Fruit fly (Drosophila melanogaster) whole organism, embryonic: ENCODE results near the gene sick.

Source experiments
- Bgb ChIP-seq: fragments of 200-800 bp; sonication (Bioruptor generic); IDR thresholded peaks from 2 replicates; pipeline ENCODE4 v1.3.6; 2022; ENCODE audit warnings: missing biosample characterization, missing genetic modification characterization; ENCODE audit not compliant: partially characterized antibody
- CG10366 ChIP-seq: fragments of 200-800 bp; sonication (Bioruptor generic); IDR thresholded peaks from 2 replicates; pipeline ENCODE4 v1.3.6; 2022; ENCODE audit warnings: missing biosample characterization, missing genetic modification characterization
- CG11085 ChIP-seq: fragments of 200-800 bp; sonication (Bioruptor generic); IDR thresholded peaks from 2 replicates; pipeline ENCODE4 v1.3.6; 2022; ENCODE audit warnings: missing biosample characterization, missing genetic modification characterization
- CG11247 ChIP-seq: fragments of 200-800 bp; sonication (Bioruptor generic); IDR thresholded peaks from 2 replicates; pipeline ENCODE4 v1.3.6; 2022; ENCODE audit warnings: missing biosample characterization, missing genetic modification characterization
- CG12155 ChIP-seq: fragments of 200-800 bp; sonication (Bioruptor generic); optimal IDR thresholded peaks from 3 replicates; lab custom pipeline; 2016; ENCODE audit warnings: missing biosample characterization, missing genetic modification characterization
- CG12236 ChIP-seq: fragments of 200-800 bp; sonication (Bioruptor generic); optimal IDR thresholded peaks from 2 replicates; lab custom pipeline; 2016; ENCODE audit warnings: missing biosample characterization, missing genetic modification characterization
- CG17186 ChIP-seq: fragments of 200-800 bp; sonication (Bioruptor generic); optimal IDR thresholded peaks from 3 replicates; lab custom pipeline; 2017; ENCODE audit warnings: missing biosample characterization, missing genetic modification reagents, missing genetic modification characterization
- CG17328 ChIP-seq: fragments of 200-800 bp; sonication (Bioruptor generic); IDR thresholded peaks from 2 replicates; pipeline ENCODE4 v1.3.6; 2022; ENCODE audit warnings: missing biosample characterization, missing genetic modification characterization
- CG17829 ChIP-seq: fragments of 200-800 bp; optimal IDR thresholded peaks from 2 replicates; lab custom pipeline; 2019; ENCODE audit warnings: missing biosample characterization, mild to moderate bottlenecking, missing genetic modification characterization, moderate library complexity
- CG18011 ChIP-seq: fragments of 200-800 bp; sonication (Bioruptor generic); optimal IDR thresholded peaks from 2 replicates; lab custom pipeline; 2017; ENCODE audit warnings: missing biosample characterization, missing genetic modification characterization, mild to moderate bottlenecking, moderate library complexity, missing genotype
- CG18619 ChIP-seq: fragments of 200-800 bp; sonication (Bioruptor generic); optimal IDR thresholded peaks from 3 replicates; lab custom pipeline; 2017; ENCODE audit warnings: missing biosample characterization, mild to moderate bottlenecking, missing genetic modification characterization
- CG4282 ChIP-seq: fragments of 200-800 bp; sonication (Bioruptor generic); optimal IDR thresholded peaks from 2 replicates; lab custom pipeline; 2016; ENCODE audit warnings: missing biosample characterization, missing genetic modification characterization
- CG7928 ChIP-seq: fragments of 200-800 bp; sonication (Bioruptor generic); optimal IDR thresholded peaks from 2 replicates; lab custom pipeline; 2017; ENCODE audit warnings: missing biosample characterization, mild to moderate bottlenecking, missing genetic modification characterization
- CG7963 ChIP-seq: fragments of 200-800 bp; sonication (Bioruptor generic); IDR thresholded peaks from 3 replicates; pipeline ENCODE4 v1.3.6; 2022; ENCODE audit warnings: missing biosample characterization, missing genetic modification characterization; ENCODE audit not compliant: partially characterized antibody
- CG7987 ChIP-seq: fragments of 200-800 bp; sonication (Bioruptor generic); optimal IDR thresholded peaks from 2 replicates; lab custom pipeline; 2018; ENCODE audit warnings: missing biosample characterization, mild to moderate bottlenecking, missing genetic modification characterization, moderate library complexity
- CG8281 ChIP-seq: fragments of 200-800 bp; sonication (Bioruptor generic); optimal IDR thresholded peaks from 2 replicates; lab custom pipeline; 2018; ENCODE audit warnings: missing biosample characterization, mild to moderate bottlenecking, missing genetic modification characterization, moderate library complexity
- CG9876 ChIP-seq: fragments of 200-800 bp; sonication (Bioruptor generic); optimal IDR thresholded peaks from 2 replicates; lab custom pipeline; 2016; ENCODE audit warnings: missing biosample characterization, missing genetic modification characterization
- Dp ChIP-seq: fragments of 200-800 bp; sonication (Bioruptor generic); optimal IDR thresholded peaks from 2 replicates; lab custom pipeline; 2018; ENCODE audit warnings: missing biosample characterization, mild to moderate bottlenecking, missing genetic modification characterization, moderate library complexity
- E2f1 ChIP-seq: fragments of 200-800 bp; sonication (Bioruptor generic); IDR thresholded peaks from 2 replicates; pipeline ENCODE4 v1.3.6; 2022; ENCODE audit warnings: missing biosample characterization, missing genetic modification characterization
- GATAe ChIP-seq: fragments of 200-800 bp; sonication (Bioruptor generic); conservative IDR thresholded peaks from 2 replicates; pipeline ENCODE4 v1.3.6; 2022; ENCODE audit warnings: missing biosample characterization, missing genetic modification characterization
- Hr78 ChIP-seq, 2 experiments: fragments of 200-800 bp in 1 of 2; fragments of >200 bp in 1 of 2; sonication (Bioruptor generic) in 1 of 2; optimal IDR thresholded peaks; 2 replicates each; lab custom pipeline; 2017 to 2019; ENCODE audit warnings: missing biosample characterization in 2 of 2, missing genetic modification characterization in 2 of 2, mild to moderate bottlenecking in 1 of 2, moderate library complexity in 1 of 2
- MBD-R2 ChIP-seq: fragments of 200-800 bp; sonication (Bioruptor generic); IDR thresholded peaks from 2 replicates; pipeline ENCODE4 v1.3.6; 2022; ENCODE audit warnings: missing biosample characterization, missing genetic modification characterization
- NC2β ChIP-seq: fragments of 200-800 bp; sonication (Bioruptor generic); optimal IDR thresholded peaks from 2 replicates; lab custom pipeline; 2016; ENCODE audit warnings: missing biosample characterization, missing genetic modification characterization
- NFAT ChIP-seq: fragments of 200-800 bp; sonication (Bioruptor generic); IDR thresholded peaks from 2 replicates; pipeline ENCODE4 v1.3.6; 2022; ENCODE audit warnings: missing biosample characterization, missing genetic modification characterization
- Neu2 ChIP-seq: fragments of 200-800 bp; sonication (Bioruptor generic); optimal IDR thresholded peaks from 3 replicates; lab custom pipeline; 2016; ENCODE audit warnings: missing biosample characterization, missing genetic modification characterization, borderline replicate concordance
- Rx ChIP-seq: fragments of 200-800 bp; sonication (Bioruptor generic); IDR thresholded peaks from 2 replicates; pipeline ENCODE4 v1.3.6; 2022; ENCODE audit warnings: missing biosample characterization, missing genetic modification characterization
- Ssrp ChIP-seq: fragments of 200-800 bp; sonication (Bioruptor generic); optimal IDR thresholded peaks from 2 replicates; lab custom pipeline; 2018; ENCODE audit warnings: missing biosample characterization, mild to moderate bottlenecking, missing genetic modification characterization, moderate library complexity
- Taf1 ChIP-seq: fragments of 200-800 bp; sonication (Bioruptor generic); IDR thresholded peaks from 2 replicates; pipeline ENCODE4 v1.3.6; 2022; ENCODE audit warnings: missing biosample characterization, missing genetic modification characterization
- chn ChIP-seq: fragments of 200-800 bp; sonication (Bioruptor generic); optimal IDR thresholded peaks from 2 replicates; lab custom pipeline; 2016; ENCODE audit warnings: missing biosample characterization, missing genetic modification characterization
- ci ChIP-seq: fragments of 200-800 bp; sonication (Bioruptor generic); IDR thresholded peaks from 3 replicates; pipeline ENCODE4 v1.3.6; 2022; ENCODE audit warnings: missing biosample characterization, missing genetic modification characterization
- crc ChIP-seq: fragments of 200-800 bp; sonication (Bioruptor generic); optimal IDR thresholded peaks from 2 replicates; lab custom pipeline; 2016; ENCODE audit warnings: missing biosample characterization, missing genetic modification characterization
- emc ChIP-seq: fragments of 200-800 bp; sonication (Bioruptor generic); optimal IDR thresholded peaks from 2 replicates; lab custom pipeline; 2016; ENCODE audit warnings: missing biosample characterization, missing genetic modification characterization
- eve ChIP-seq, 2 experiments: fragments of >200 bp; optimal IDR thresholded peaks; 2 replicates each; lab custom pipeline; 2017; ENCODE audit warnings: missing biosample characterization in 2 of 2, missing genetic modification characterization in 2 of 2
- fd64A ChIP-seq: fragments of 200-800 bp; sonication (Bioruptor generic); optimal IDR thresholded peaks from 3 replicates; lab custom pipeline; 2018; ENCODE audit warnings: missing biosample characterization, mild to moderate bottlenecking, missing genetic modification characterization
- fd96Cb ChIP-seq: fragments of 200-800 bp; sonication (Bioruptor generic); optimal IDR thresholded peaks from 2 replicates; lab custom pipeline; 2018; ENCODE audit warnings: missing biosample characterization, mild to moderate bottlenecking, missing genetic modification characterization, moderate library complexity
- gcm2 ChIP-seq: fragments of 200-800 bp; sonication (Bioruptor generic); optimal IDR thresholded peaks from 2 replicates; lab custom pipeline; 2016; ENCODE audit warnings: missing biosample characterization, missing genetic modification characterization
- maf-S ChIP-seq: fragments of 200-800 bp; sonication (Bioruptor generic); optimal IDR thresholded peaks from 2 replicates; lab custom pipeline; 2016; ENCODE audit warnings: missing biosample characterization, missing genetic modification characterization
- nerfin-2 ChIP-seq: fragments of 200-800 bp; sonication (Bioruptor generic); IDR thresholded peaks from 2 replicates; pipeline ENCODE4 v1.3.6; 2022; ENCODE audit warnings: missing biosample characterization, missing genetic modification characterization; ENCODE audit not compliant: partially characterized antibody
- onecut ChIP-seq: fragments of 200-800 bp; sonication (Bioruptor generic); IDR thresholded peaks from 2 replicates; pipeline ENCODE4 v1.3.6; 2022; ENCODE audit warnings: missing biosample characterization, missing genetic modification characterization
- pfk ChIP-seq: fragments of 200-800 bp; sonication (Bioruptor generic); optimal IDR thresholded peaks from 2 replicates; lab custom pipeline; 2018; ENCODE audit warnings: missing biosample characterization, mild to moderate bottlenecking, missing genetic modification characterization, moderate library complexity
- pzg ChIP-seq: fragments of 200-800 bp; sonication (Bioruptor generic); optimal IDR thresholded peaks from 3 replicates; lab custom pipeline; 2018; ENCODE audit warnings: missing biosample characterization, mild to moderate bottlenecking, missing genetic modification characterization, moderate library complexity
- repo ChIP-seq: fragments of 200-800 bp; sonication (Bioruptor generic); optimal IDR thresholded peaks from 2 replicates; lab custom pipeline; 2016; ENCODE audit warnings: missing biosample characterization, missing genetic modification characterization
- slp2 ChIP-seq: fragments of 200-800 bp; sonication (Bioruptor generic); optimal IDR thresholded peaks from 2 replicates; lab custom pipeline; 2016; ENCODE audit warnings: missing biosample characterization, missing genetic modification characterization
- stwl ChIP-seq: fragments of 200-800 bp; sonication (Bioruptor generic); optimal IDR thresholded peaks from 3 replicates; lab custom pipeline; 2018; ENCODE audit warnings: missing biosample characterization, mild to moderate bottlenecking, missing genetic modification characterization, moderate library complexity
- tll ChIP-seq, 2 experiments: fragments of 200-800 bp in 1 of 2; fragments of >200 bp in 1 of 2; sonication (Bioruptor generic) in 1 of 2; optimal IDR thresholded peaks; 2 replicates each; lab custom pipeline; 2017 to 2019; ENCODE audit warnings: missing biosample characterization in 2 of 2, missing genetic modification characterization in 2 of 2, mild to moderate bottlenecking in 1 of 2, moderate library complexity in 1 of 2
- usp ChIP-seq: fragments of >200 bp; optimal IDR thresholded peaks from 2 replicates; lab custom pipeline; 2017; ENCODE audit warnings: missing biosample characterization, missing genetic modification characterization
- wor ChIP-seq: fragments of 200-800 bp; sonication (Bioruptor generic); IDR thresholded peaks from 2 replicates; pipeline ENCODE4 v1.3.6; 2022; ENCODE audit warnings: missing biosample characterization, missing genetic modification characterization

Gene sick

DNA sequence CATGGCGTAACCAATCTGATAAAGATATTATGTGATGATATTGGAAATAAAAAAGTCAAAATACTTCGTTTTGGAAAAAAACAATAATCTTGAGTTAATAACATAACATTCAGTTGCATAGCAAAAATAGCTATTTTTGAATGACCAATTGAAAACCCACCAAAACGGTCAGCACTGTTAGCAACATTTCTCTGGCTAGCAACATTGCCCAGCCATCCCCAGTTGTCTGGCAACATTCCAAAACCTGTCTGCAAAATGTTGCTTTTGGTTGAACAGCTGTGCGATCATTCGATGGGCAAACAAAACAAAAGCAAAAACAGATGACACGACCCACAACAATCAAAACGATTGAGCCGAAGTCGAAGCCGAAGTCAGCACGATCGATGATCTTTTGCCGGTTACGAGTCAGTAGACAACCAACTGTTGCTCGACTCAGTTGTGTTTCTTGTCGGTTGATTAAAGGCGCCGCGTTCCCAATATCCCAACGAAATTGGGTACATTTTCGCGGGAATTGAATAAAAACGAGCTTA lies 69.4 kb downstream of the sick start (continued):
- peak; percentile 83 for TF ChIP-seq onecut (GFP tag; lab: Robert Waterston, UW)
- no peak for TF ChIP-seq usp (GFP tag; lab: Kevin White, UChicago)
- peak; percentile 60 for TF ChIP-seq GATAe (GFP tag; lab: Robert Waterston, UW)
- TF ChIP-seq pzg (GFP tag; lab: Kevin White, UChicago): peak; percentile 10
- TF ChIP-seq wor (GFP tag; lab: Robert Waterston, UW): peak; percentile 95
- TF ChIP-seq Bgb: no peak
- TF ChIP-seq NC2β (GFP tag; lab: Kevin White, UChicago): peak; percentile 97
- TF ChIP-seq Dp (GFP tag; lab: Kevin White, UChicago): peak; percentile 9

dm6 chr2L:19866540-19867318 lies 70.6 kb downstream of the sick start:
- TF ChIP-seq fd96Cb (tag; lab: Kevin White, UChicago) (peak; percentile 57), CG18011 (GFP tag; lab: Kevin White, UChicago) (no peak), CG7963 (no peak), chn (GFP tag; lab: Kevin White, UChicago) (peak; percentile 61), eve (GFP tag; optimal IDR thresholded peaks at IDR 0.05; lab: Kevin White, UChicago) (peak in 1 of 2 experiments; percentile 75), CG9876 (GFP tag; lab: Kevin White, UChicago) (no peak), Taf1 (GFP tag; lab: Robert Waterston, UW) (no peak), CG18619 (GFP tag; lab: Kevin White, UChicago) (peak; percentile 24), CG8281 (tag; lab: Kevin White, UChicago) (no peak), tll (GFP tag; optimal IDR thresholded peaks at IDR 0.05; lab: Kevin White, UChicago) (peak in 1 of 2 experiments; percentile 88), E2f1 (no peak), CG12236 (no peak), pfk (no peak), Hr78 (GFP tag; optimal IDR thresholded peaks at IDR 0.05; lab: Kevin White, UChicago) (no peak), CG7987 (GFP tag; lab: Kevin White, UChicago) (no peak), CG17829 (tag; lab: Kevin White, UChicago) (peak; percentile 35), Neu2 (no peak), Rx (GFP tag; lab: Robert Waterston, UW) (no peak), CG17328 (0 out of 2 replicates have a peak, but pooled peaks have one; percentile 34), slp2 (GFP tag; lab: Kevin White, UChicago) (peak; percentile 34), Ssrp (tag; lab: Kevin White, UChicago) (peak; percentile 43), MBD-R2 (GFP tag; lab: Robert Waterston, UW) (no peak), ci (GFP tag; lab: Robert Waterston, UW) (no peak), CG4282 (GFP tag; lab: Kevin White, UChicago) (no peak), CG11085 (GFP tag; lab: Robert Waterston, UW) (no peak), CG12155 (GFP tag; lab: Kevin White, UChicago) (peak; percentile 17), emc (no peak), CG10366 (no peak), repo (GFP tag; lab: Kevin White, UChicago) (no peak), CG17186 (peak; percentile 11), NFAT (no peak), nerfin-2 (GFP tag; lab: Robert Waterston, UW) (no peak), maf-S (GFP tag; lab: Kevin White, UChicago) (peak; percentile 24), CG11247 (GFP tag; lab: Robert Waterston, UW) (no peak), CG7928 (GFP tag; lab: Kevin White, UChicago) (no peak), gcm2 (GFP tag; lab: Kevin White, UChicago) (no peak), crc (no peak), fd64A (GFP tag; lab: Kevin White, UChicago) (no peak), stwl (tag; lab: Kevin White, UChicago) (no peak)
